Worm (Caenorhabditis elegans): ENCODE data around the gene rsp-5.

The rsp-5 gene

ce11 chrII:6531940-6532339 is 42.0 kb downstream of the rsp-5 start, which contains the start of gene abcx-1:
abcx-1 (plus strand) TSS chrII:6532163.
- no peak for TF ChIP-seq ZK546.5 (tag; optimal IDR thresholded peaks at IDR 0.05)
- TF ChIP-seq elt-3 (tag; optimal IDR thresholded peaks at IDR 0.05), result no peak
- no peak for TF ChIP-seq lsy-2 (tag; optimal IDR thresholded peaks at IDR 0.05)
- no peak for TF ChIP-seq nhr-21 (tag; optimal IDR thresholded peaks at IDR 0.05)
- no peak for TF ChIP-seq Y55F3AM.14 (GFP tag; optimal IDR thresholded peaks at IDR 0.05)
- TF ChIP-seq nhr-11 (tag; optimal IDR thresholded peaks at IDR 0.05), result no peak

ce11 chrII:6535957-6536424 is 46.0 kb downstream of the rsp-5 start, which contains the start of gene utp-20:
utp-20 (plus strand) TSS chrII:6536374.
- TF ChIP-seq gmeb-1 (tag; optimal IDR thresholded peaks at IDR 0.05) (peak; percentile 90), sma-9 (GFP tag; optimal IDR thresholded peaks at IDR 0.05) (peak; percentile 30), sma-9 (tag; optimal IDR thresholded peaks at IDR 0.05) (no peak), sma-3 (GFP tag; optimal IDR thresholded peaks at IDR 0.05) (peak; percentile 55), snpc-4 (tag; optimal IDR thresholded peaks at IDR 0.05) (no peak), lin-13 (GFP tag; optimal IDR thresholded peaks at IDR 0.05) (peak; percentile 44), R02D3.7 (tag; optimal IDR thresholded peaks at IDR 0.05) (no peak), C34F6.9 (tag; optimal IDR thresholded peaks at IDR 0.05) (peak; percentile 64), crh-2 (tag; optimal IDR thresholded peaks at IDR 0.05) (peak; percentile 44), lin-39 (tag; optimal IDR thresholded peaks at IDR 0.05) (no peak), nhr-12 (tag; optimal IDR thresholded peaks at IDR 0.05) (no peak), F13H6.1 (tag; optimal IDR thresholded peaks at IDR 0.05) (peak; percentile 5), nhr-129 (tag; optimal IDR thresholded peaks at IDR 0.05) (peak; percentile 61), unc-55 (GFP tag; optimal IDR thresholded peaks at IDR 0.05) (peak; percentile 87), lsy-2 (tag; optimal IDR thresholded peaks at IDR 0.05) (peak in 1 of 2 experiments; percentile 81), mab-5 (tag; optimal IDR thresholded peaks at IDR 0.05) (peak; percentile 13), lin-11 (tag; optimal IDR thresholded peaks at IDR 0.05) (no peak)
